Worm (Caenorhabditis elegans): ENCODE data around the gene zhit-3.

ce11 chrV:10210244-10210643 is 1.7 kb downstream of the zhit-3 start, which contains the start of gene tftc-3:
- no peak for TF ChIP-seq C08G9.2 (tag; optimal IDR thresholded peaks at IDR 0.05)
- TF ChIP-seq ceh-48 (tag; optimal IDR thresholded peaks at IDR 0.05), result no peak
- no peak for TF ChIP-seq ama-1 (optimal IDR thresholded peaks at IDR 0.05)
- TF ChIP-seq dmd-4 (tag; optimal IDR thresholded peaks at IDR 0.05; ENCODE audit: borderline replicate concordance), result no peak
- TF ChIP-seq fkh-10 (GFP tag; optimal IDR thresholded peaks at IDR 0.05), result no peak
- no peak for TF ChIP-seq pax-1 (tag; optimal IDR thresholded peaks at IDR 0.05)
- no peak for TF ChIP-seq pha-4 (tag; optimal IDR thresholded peaks at IDR 0.05)
- no peak for TF ChIP-seq gmeb-2 (tag; optimal IDR thresholded peaks at IDR 0.05)
- TF ChIP-seq unc-3 (GFP tag; conservative IDR thresholded peaks at IDR 0.05), result no peak
- no peak for TF ChIP-seq unc-3 (tag; optimal IDR thresholded peaks at IDR 0.05)
- TF ChIP-seq tbx-2 (tag; optimal IDR thresholded peaks at IDR 0.05), result no peak
- TF ChIP-seq pqm-1 (tag; optimal IDR thresholded peaks at IDR 0.05), result no peak
- no peak for TF ChIP-seq nfya-1 (tag; optimal IDR thresholded peaks at IDR 0.05)
- no peak for TF ChIP-seq dve-1 (tag; optimal IDR thresholded peaks at IDR 0.05)
- no peak for TF ChIP-seq madf-2 (tag; optimal IDR thresholded peaks at IDR 0.05)

Data from whole organism, late embryonic.